Fruit fly (Drosophila melanogaster): ENCODE measurements around the gene kek5.
A peak's percentile ranks its signal among the peaks of the same experiment; 100 is the strongest.

Gene kek5

DNA sequence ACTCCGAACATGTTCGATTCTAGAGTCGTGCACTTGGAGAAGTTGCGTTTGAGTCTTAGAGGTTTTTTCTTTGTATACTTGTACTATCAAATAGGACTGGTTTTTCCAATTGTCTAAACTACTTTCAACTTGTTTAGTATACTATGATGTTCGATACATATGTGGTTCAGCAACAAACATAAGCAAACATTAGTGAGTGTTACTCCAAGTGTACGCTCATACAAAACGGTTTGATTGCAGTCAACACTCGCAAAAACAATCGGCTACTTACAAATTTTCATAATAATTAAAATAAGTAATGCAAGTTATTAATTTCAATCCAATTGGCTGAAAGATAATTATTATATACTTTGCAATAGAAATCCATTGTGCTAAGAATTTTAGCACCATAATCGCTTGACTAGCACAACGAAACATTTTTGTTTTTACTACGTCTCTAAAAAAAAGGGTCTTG is 8.5 kb downstream of the kek5 start (continued):
- no peak for TF ChIP-seq br (optimal IDR thresholded peaks at IDR 0.05)
- TF ChIP-seq CG4730 (GFP tag; IDR thresholded peaks at IDR 0.05), result 0 out of 2 replicates have a peak, but pooled peaks have one; percentile 22
- TF ChIP-seq CG15479 (GFP tag; optimal IDR thresholded peaks at IDR 0.05), result no peak
- TF ChIP-seq Fer1 (GFP tag; optimal IDR thresholded peaks at IDR 0.05), result peak; percentile 42
- no peak for TF ChIP-seq CG30020 (tag; optimal IDR thresholded peaks at IDR 0.05)
- peak; percentile 56 to 66 for TF ChIP-seq bsh (GFP tag; optimal IDR thresholded peaks at IDR 0.05)
- peak; percentile 32 for TF ChIP-seq Hand (GFP tag; optimal IDR thresholded peaks at IDR 0.05)
- no peak for TF ChIP-seq dan (GFP tag; IDR thresholded peaks at IDR 0.05)
- no peak for TF ChIP-seq Side (GFP tag; optimal IDR thresholded peaks at IDR 0.05)
- TF ChIP-seq Camta (GFP tag; optimal IDR thresholded peaks at IDR 0.05), result no peak
- no peak for TF ChIP-seq Sry-δ (GFP tag; optimal IDR thresholded peaks at IDR 0.05)
- TF ChIP-seq inv (GFP tag; IDR thresholded peaks at IDR 0.05; ENCODE audit: partially characterized antibody), result no peak
- TF ChIP-seq CG3407 (GFP tag; optimal IDR thresholded peaks at IDR 0.05), result no peak
- TF ChIP-seq fd102C (GFP tag; optimal IDR thresholded peaks at IDR 0.05), result no peak
- TF ChIP-seq CG12744 (GFP tag; optimal IDR thresholded peaks at IDR 0.05), result peak; percentile 15
- TF ChIP-seq Dref (GFP tag; IDR thresholded peaks at IDR 0.05), result no peak
- TF ChIP-seq Sox102F (GFP tag; optimal IDR thresholded peaks at IDR 0.05), result peak; percentile 65
- TF ChIP-seq tup (GFP tag; optimal IDR thresholded peaks at IDR 0.05), result no peak
- TF ChIP-seq MESR4 (GFP tag; optimal IDR thresholded peaks at IDR 0.05), result no peak
- TF ChIP-seq corto (GFP tag; optimal IDR thresholded peaks at IDR 0.05), result peak; percentile 59
- peak; percentile 85 for TF ChIP-seq zf30C (GFP tag; optimal IDR thresholded peaks at IDR 0.05)
- peak; percentile 45 for TF ChIP-seq CG12155 (GFP tag; optimal IDR thresholded peaks at IDR 0.05)
- TF ChIP-seq CG2202 (tag; optimal IDR thresholded peaks at IDR 0.05), result no peak
- TF ChIP-seq CG9932 (GFP tag; IDR thresholded peaks at IDR 0.05), result no peak
- TF ChIP-seq cad (GFP tag; optimal IDR thresholded peaks at IDR 0.05), result no peak
- TF ChIP-seq CG17912 (GFP tag; optimal IDR thresholded peaks at IDR 0.05), result no peak
- TF ChIP-seq CG1602 (GFP tag; optimal IDR thresholded peaks at IDR 0.05), result peak; percentile 50
- no peak for TF ChIP-seq pfk (GFP tag; optimal IDR thresholded peaks at IDR 0.05)
- TF ChIP-seq trem (tag; optimal IDR thresholded peaks at IDR 0.05), result peak; percentile 3
- TF ChIP-seq CG5953 (GFP tag; IDR thresholded peaks at IDR 0.05), result no peak
- TF ChIP-seq CG10979 (tag; optimal IDR thresholded peaks at IDR 0.05), result peak; percentile 66
- peak; percentile 55 for TF ChIP-seq Xbp1 (GFP tag; optimal IDR thresholded peaks at IDR 0.05)
- TF ChIP-seq CG17359 (tag; optimal IDR thresholded peaks at IDR 0.05), result peak; percentile 73
- TF ChIP-seq CG4707 (GFP tag; optimal IDR thresholded peaks at IDR 0.05), result peak; percentile 45
- TF ChIP-seq so (GFP tag; IDR thresholded peaks at IDR 0.05), result no peak
- TF ChIP-seq CG12104 (GFP tag; optimal IDR thresholded peaks at IDR 0.05), result peak; percentile 5
- peak; percentile 4 for TF ChIP-seq HLH54F (GFP tag; optimal IDR thresholded peaks at IDR 0.05)
- no peak for TF ChIP-seq Spps (tag; optimal IDR thresholded peaks at IDR 0.05)
- no peak for TF ChIP-seq CG2116 (GFP tag; optimal IDR thresholded peaks at IDR 0.05)
- no peak for TF ChIP-seq jumu (GFP tag; optimal IDR thresholded peaks at IDR 0.05)
- no peak for TF ChIP-seq CG9215 (GFP tag; IDR thresholded peaks at IDR 0.05)
- TF ChIP-seq zen (tag; optimal IDR thresholded peaks at IDR 0.05), result peak; percentile 26
- peak; percentile 35 for TF ChIP-seq org-1 (GFP tag; optimal IDR thresholded peaks at IDR 0.05)
- no peak for TF ChIP-seq CG30431 (GFP tag; optimal IDR thresholded peaks at IDR 0.05)
- TF ChIP-seq Ptx1 (GFP tag; IDR thresholded peaks at IDR 0.05), result peak; percentile 35; the same call in 1 of the 2 replicates
- no peak for TF ChIP-seq sd (tag; optimal IDR thresholded peaks at IDR 0.05)
- TF ChIP-seq CG6813 (GFP tag; optimal IDR thresholded peaks at IDR 0.05), result peak; percentile 56
- peak; percentile 64 for TF ChIP-seq CG8924 (tag; optimal IDR thresholded peaks at IDR 0.05)
- peak; percentile 90 for TF ChIP-seq sens (GFP tag)
- TF ChIP-seq knrl (GFP tag; IDR thresholded peaks at IDR 0.05; ENCODE audit: partially characterized antibody), result no peak
- TF ChIP-seq CG31224 (GFP tag; IDR thresholded peaks at IDR 0.05), result no peak

Data from whole organism, embryonic.